Worm (Caenorhabditis elegans): ENCODE measurements around the gene R02D5.10.

DNA sequence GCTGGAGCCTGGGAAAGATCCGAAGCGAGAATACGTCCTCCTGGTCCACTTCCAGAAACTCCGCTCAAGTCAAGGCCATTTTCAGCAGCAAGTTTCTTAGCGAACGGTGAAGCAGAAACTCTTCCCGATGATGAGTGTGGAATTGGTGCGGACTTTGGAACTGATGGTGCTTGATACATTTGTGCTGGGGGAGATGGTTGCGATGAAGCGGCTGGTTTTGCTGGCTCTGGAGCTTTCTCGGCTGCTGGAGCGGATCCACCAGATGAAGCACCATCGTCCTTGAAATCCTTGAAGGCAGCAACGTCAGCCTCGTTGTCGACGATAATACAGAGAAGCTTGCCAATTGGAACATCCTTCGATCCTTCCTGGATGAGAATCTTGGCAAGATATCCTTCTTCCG lies 35.6 kb upstream of the R02D5.10 start:
- TF ChIP-seq zfh-2 (GFP tag; conservative IDR thresholded peaks at IDR 0.05) (peak; percentile 56; the same call in 1 of the 2 replicates), nfyb-1 (GFP tag; IDR thresholded peaks at IDR 0.05) (no peak), hlh-12 (tag; optimal IDR thresholded peaks at IDR 0.05) (no peak), unc-62 (GFP tag; optimal IDR thresholded peaks at IDR 0.05) (no peak), snpc-4 (GFP tag; optimal IDR thresholded peaks at IDR 0.05) (no peak), snpc-4 (tag; optimal IDR thresholded peaks at IDR 0.05) (no peak), D2030.7 (GFP tag; IDR thresholded peaks at IDR 0.05) (no peak), unc-130 (GFP tag; optimal IDR thresholded peaks at IDR 0.05) (no peak), somi-1 (GFP tag; optimal IDR thresholded peaks at IDR 0.05) (no peak), snpc-1.3 (tag; optimal IDR thresholded peaks at IDR 0.05; ENCODE audit: insufficient read depth) (no peak), F37B4.10 (GFP tag; IDR thresholded peaks at IDR 0.05) (no peak), ceh-40 (GFP tag; IDR thresholded peaks at IDR 0.05) (no peak), lin-35 (GFP tag; optimal IDR thresholded peaks at IDR 0.05) (no peak), F55B11.4 (tag; optimal IDR thresholded peaks at IDR 0.05; ENCODE audit: borderline replicate concordance, insufficient read depth) (no peak), ZK185.1 (tag; optimal IDR thresholded peaks at IDR 0.05; ENCODE audit: poor library complexity, severe bottlenecking) (no peak)

Data from whole organism, young adult.